Worm (Caenorhabditis elegans): ENCODE results near the gene bli-5.

The bli-5 gene

ce11 chrIII:13464493-13465362 lies 35.2 kb upstream of the bli-5 start, which contains the start of gene kel-3 (continued):
- TF ChIP-seq hlh-30 (tag; optimal IDR thresholded peaks at IDR 0.05; ENCODE audit: insufficient read depth) = peak; percentile 76
- TF ChIP-seq nhr-11 (tag; optimal IDR thresholded peaks at IDR 0.05) = peak; percentile 74
- peak; percentile 63 for TF ChIP-seq nhr-237 (tag; optimal IDR thresholded peaks at IDR 0.05)
- no peak for TF ChIP-seq ceh-28 (tag; optimal IDR thresholded peaks at IDR 0.05)
- TF ChIP-seq nhr-48 (tag; optimal IDR thresholded peaks at IDR 0.05) = peak; percentile 92
- no peak for TF ChIP-seq ztf-7 (tag; optimal IDR thresholded peaks at IDR 0.05)
- peak; percentile 78 for TF ChIP-seq Y5F2A.4 (GFP tag; optimal IDR thresholded peaks at IDR 0.05)
- peak; percentile 92 for TF ChIP-seq F49E8.2 (tag; optimal IDR thresholded peaks at IDR 0.05; ENCODE audit: borderline replicate concordance)
- TF ChIP-seq egl-43 (GFP tag; IDR thresholded peaks at IDR 0.05) = peak; percentile 70
- no peak for TF ChIP-seq tag-97 (GFP tag; IDR thresholded peaks at IDR 0.05)
- peak in 1 of 2 experiments; percentile 81; a peak in 2 of 4 replicates for TF ChIP-seq madf-5 (GFP tag; IDR thresholded peaks at IDR 0.05)
- TF ChIP-seq daf-19 (GFP tag; conservative IDR thresholded peaks at IDR 0.05) = no peak; the same call in 1 of the 2 replicates
- TF ChIP-seq spr-1 (tag; optimal IDR thresholded peaks at IDR 0.05) = peak; percentile 58
- TF ChIP-seq zfp-2 (tag; optimal IDR thresholded peaks at IDR 0.05) = peak; percentile 30
- peak; percentile 58 for TF ChIP-seq zip-2 (tag; optimal IDR thresholded peaks at IDR 0.05)
- TF ChIP-seq unc-39 (tag; optimal IDR thresholded peaks at IDR 0.05) = no peak
- TF ChIP-seq dve-1 (tag; optimal IDR thresholded peaks at IDR 0.05; ENCODE audit: insufficient read depth) = peak; percentile 98
- TF ChIP-seq daf-8 (GFP tag; IDR thresholded peaks at IDR 0.05) = peak; percentile 34; the same call in 1 of the 2 replicates
- TF ChIP-seq pha-4 (GFP tag; IDR thresholded peaks at IDR 0.05) = peak; percentile 77; the same call in 1 of the 2 replicates
- peak; percentile 18 for TF ChIP-seq pha-4 (tag; optimal IDR thresholded peaks at IDR 0.05)
- no peak for TF ChIP-seq ztf-11 (tag; optimal IDR thresholded peaks at IDR 0.05)
- TF ChIP-seq gei-8 (GFP tag; optimal IDR thresholded peaks at IDR 0.05) = peak; percentile 88

ce11 chrIII:13462965-13463783 lies 33.6 kb upstream of the bli-5 start, which contains the start of gene ant-1.1:
Gene ant-1.1, plus strand, starts transcription at chrIII:13463163.
- TF ChIP-seq hif-1 (tag; optimal IDR thresholded peaks at IDR 0.05) (peak in 1 of 2 experiments; percentile 90), rbr-2 (tag; optimal IDR thresholded peaks at IDR 0.05) (peak; percentile 92), jun-1 (tag; optimal IDR thresholded peaks at IDR 0.05) (peak; percentile 47), aly-2 (tag; optimal IDR thresholded peaks at IDR 0.05) (no peak), nhr-10 (tag; optimal IDR thresholded peaks at IDR 0.05) (no peak), ama-1 (optimal IDR thresholded peaks at IDR 0.05) (peak; percentile 97), lsy-2 (tag; optimal IDR thresholded peaks at IDR 0.05) (peak; percentile 98 to 99), F44E2.7 (GFP tag; IDR thresholded peaks at IDR 0.05) (no peak), nhr-6 (tag; optimal IDR thresholded peaks at IDR 0.05) (peak; percentile 86), snpc-4 (tag; optimal IDR thresholded peaks at IDR 0.05) (no peak), lin-39 (tag; optimal IDR thresholded peaks at IDR 0.05) (no peak), tra-1 (GFP tag; IDR thresholded peaks at IDR 0.05) (peak; percentile 81), mes-2 (tag; optimal IDR thresholded peaks at IDR 0.05; ENCODE audit: poor library complexity, severe bottlenecking) (peak; percentile 95), unc-130 (GFP tag; optimal IDR thresholded peaks at IDR 0.05) (peak; percentile 81), dpl-1 (GFP tag; optimal IDR thresholded peaks at IDR 0.05) (peak; percentile 98), zfp-3 (GFP tag; conservative IDR thresholded peaks at IDR 0.05) (peak; percentile 91), dmd-6 (GFP tag; IDR thresholded peaks at IDR 0.05) (peak; percentile 89), fos-1 (tag; optimal IDR thresholded peaks at IDR 0.05) (no peak), madf-5 (GFP tag; IDR thresholded peaks at IDR 0.05) (no peak), nhr-41 (GFP tag; IDR thresholded peaks at IDR 0.05) (no peak; the same call in 1 of the 2 replicates), hlh-30 (tag; optimal IDR thresholded peaks at IDR 0.05; ENCODE audit: insufficient read depth) (peak; percentile 91), nhr-76 (tag; optimal IDR thresholded peaks at IDR 0.05) (no peak), nhr-11 (tag; optimal IDR thresholded peaks at IDR 0.05) (peak; percentile 89), daf-16 (GFP tag; optimal IDR thresholded peaks at IDR 0.05) (peak; percentile 35 to 52), daf-16 (tag; optimal IDR thresholded peaks at IDR 0.05) (peak; percentile 59), daf-8 (GFP tag; IDR thresholded peaks at IDR 0.05) (no peak), ZK337.2 (GFP tag; IDR thresholded peaks at IDR 0.05) (peak; percentile 76), ces-1 (GFP tag; optimal IDR thresholded peaks at IDR 0.05) (no peak), nhr-111 (GFP tag; optimal IDR thresholded peaks at IDR 0.05) (no peak)

Measured in whole organism, L4 larva.